Fruit fly (Drosophila melanogaster): Measurements from ENCODE around the gene CG10163.

Gene CG10163

dm6 chr3L:6268076-6268475, 9.5 kb upstream of the CG10163 start:
- TF ChIP-seq Jra (GFP tag; optimal IDR thresholded peaks at IDR 0.05) = no peak
- no peak for TF ChIP-seq GATAd (GFP tag; optimal IDR thresholded peaks at IDR 0.05)
- no peak for TF ChIP-seq Mio (GFP tag; optimal IDR thresholded peaks at IDR 0.05)
- TF ChIP-seq Abd-B (GFP tag; optimal IDR thresholded peaks at IDR 0.05) = no peak
- no peak for TF ChIP-seq Dfd (GFP tag; optimal IDR thresholded peaks at IDR 0.05)
- TF ChIP-seq pan (optimal IDR thresholded peaks at IDR 0.05) = no peak
- no peak for TF ChIP-seq Dif (GFP tag; optimal IDR thresholded peaks at IDR 0.05; ENCODE audit: partially characterized antibody)
- TF ChIP-seq sv (GFP tag; optimal IDR thresholded peaks at IDR 0.05) = no peak
- no peak for TF ChIP-seq CG9705 (GFP tag; optimal IDR thresholded peaks at IDR 0.05)
- no peak for TF ChIP-seq Rel (GFP tag; optimal IDR thresholded peaks at IDR 0.05)
- TF ChIP-seq Rel (tag; optimal IDR thresholded peaks at IDR 0.05) = no peak
- TF ChIP-seq HLH106 (tag; optimal IDR thresholded peaks at IDR 0.05) = no peak
- no peak for TF ChIP-seq h (GFP tag; optimal IDR thresholded peaks at IDR 0.05)
- no peak for TF ChIP-seq foxo (GFP tag; optimal IDR thresholded peaks at IDR 0.05)

- TF ChIP-seq jim (GFP tag; optimal IDR thresholded peaks at IDR 0.05) = no peak
- no peak for TF ChIP-seq Dif (GFP tag; optimal IDR thresholded peaks at IDR 0.05; ENCODE audit: partially characterized antibody)
- no peak for TF ChIP-seq CG32264 (GFP tag; optimal IDR thresholded peaks at IDR 0.05)
- no peak for TF ChIP-seq psq (GFP tag; optimal IDR thresholded peaks at IDR 0.05)
- TF ChIP-seq HLH106 (tag; optimal IDR thresholded peaks at IDR 0.05) = no peak
- TF ChIP-seq sage (GFP tag; optimal IDR thresholded peaks at IDR 0.05) = no peak
- no peak for TF ChIP-seq br (GFP tag; optimal IDR thresholded peaks at IDR 0.05)
- no peak for TF ChIP-seq sv (GFP tag; optimal IDR thresholded peaks at IDR 0.05)
- TF ChIP-seq ey (GFP tag; optimal IDR thresholded peaks at IDR 0.05) = no peak
- TF ChIP-seq OdsH (GFP tag; optimal IDR thresholded peaks at IDR 0.05) = no peak
- no peak for TF ChIP-seq Hr83 (GFP tag; optimal IDR thresholded peaks at IDR 0.05; ENCODE audit: poor library complexity, severe bottlenecking)
- TF ChIP-seq Dfd (GFP tag; optimal IDR thresholded peaks at IDR 0.05) = no peak
- TF ChIP-seq Mio (GFP tag; optimal IDR thresholded peaks at IDR 0.05) = no peak
- TF ChIP-seq rgr (GFP tag; optimal IDR thresholded peaks at IDR 0.05) = no peak
- TF ChIP-seq usp (GFP tag; optimal IDR thresholded peaks at IDR 0.05) = no peak
- TF ChIP-seq foxo (GFP tag; optimal IDR thresholded peaks at IDR 0.05) = no peak
- no peak for TF ChIP-seq h (GFP tag; optimal IDR thresholded peaks at IDR 0.05)
Observed at dm6 chr3L:6267509-6267908, 8.9 kb upstream of the CG10163 start.

- peak in 1 of 2 experiments; percentile 53 for TF ChIP-seq foxo (GFP tag; optimal IDR thresholded peaks at IDR 0.05)
- TF ChIP-seq HLH106 (tag; optimal IDR thresholded peaks at IDR 0.05) = peak; percentile 39
- TF ChIP-seq sv (GFP tag; optimal IDR thresholded peaks at IDR 0.05) = no peak
- no peak for TF ChIP-seq lola (GFP tag; optimal IDR thresholded peaks at IDR 0.05)
- peak; percentile 66 for TF ChIP-seq h (GFP tag; optimal IDR thresholded peaks at IDR 0.05)
- TF ChIP-seq Hnf4 (GFP tag; optimal IDR thresholded peaks at IDR 0.05) = peak; percentile 26
- TF ChIP-seq CG9705 (GFP tag; optimal IDR thresholded peaks at IDR 0.05) = no peak
- peak; percentile 48 for TF ChIP-seq rgr (GFP tag; optimal IDR thresholded peaks at IDR 0.05)
- peak; percentile 44 for TF ChIP-seq woc (GFP tag; optimal IDR thresholded peaks at IDR 0.05)
- peak; percentile 53 for TF ChIP-seq OdsH (GFP tag; optimal IDR thresholded peaks at IDR 0.05)
- TF ChIP-seq Dif (GFP tag; optimal IDR thresholded peaks at IDR 0.05; ENCODE audit: partially characterized antibody) = no peak
- TF ChIP-seq fru (GFP tag; optimal IDR thresholded peaks at IDR 0.05) = peak; percentile 41
- peak; percentile 17 for TF ChIP-seq Sp1 (GFP tag; optimal IDR thresholded peaks at IDR 0.05)
- TF ChIP-seq psq (GFP tag; optimal IDR thresholded peaks at IDR 0.05) = peak; percentile 24
- TF ChIP-seq CG32264 (GFP tag; optimal IDR thresholded peaks at IDR 0.05) = peak; percentile 9
- no peak for TF ChIP-seq pan (optimal IDR thresholded peaks at IDR 0.05)
- TF ChIP-seq dl (GFP tag; optimal IDR thresholded peaks at IDR 0.05; ENCODE audit: insufficient read depth in 1 of 2, partially characterized antibody in 2 of 2) = no peak
- peak; percentile 27 for TF ChIP-seq ey (GFP tag; optimal IDR thresholded peaks at IDR 0.05)
- TF ChIP-seq br (GFP tag; optimal IDR thresholded peaks at IDR 0.05) = peak; percentile 21
- TF ChIP-seq dsf (GFP tag; optimal IDR thresholded peaks at IDR 0.05; ENCODE audit: borderline replicate concordance) = no peak
Observed at dm6 chr3L:6266321-6266720, 7.8 kb upstream of the CG10163 start.

- no peak for TF ChIP-seq N (GFP tag; optimal IDR thresholded peaks at IDR 0.05)
- no peak for TF ChIP-seq Hr78 (GFP tag; optimal IDR thresholded peaks at IDR 0.05)
- no peak for TF ChIP-seq OdsH (GFP tag; optimal IDR thresholded peaks at IDR 0.05)
- TF ChIP-seq sv (GFP tag; optimal IDR thresholded peaks at IDR 0.05) = no peak
- TF ChIP-seq fru (GFP tag; optimal IDR thresholded peaks at IDR 0.05) = peak; percentile 28
- TF ChIP-seq Jra (GFP tag; optimal IDR thresholded peaks at IDR 0.05) = no peak
- peak; percentile 39 for TF ChIP-seq Hnf4 (GFP tag; optimal IDR thresholded peaks at IDR 0.05)
- TF ChIP-seq rgr (GFP tag; optimal IDR thresholded peaks at IDR 0.05) = peak; percentile 29
- TF ChIP-seq dmrt93B (GFP tag; optimal IDR thresholded peaks at IDR 0.05) = peak; percentile 6
- TF ChIP-seq br (GFP tag; optimal IDR thresholded peaks at IDR 0.05) = peak; percentile 25
- peak; percentile 27 for TF ChIP-seq brk (GFP tag; optimal IDR thresholded peaks at IDR 0.05)
- peak in 1 of 2 experiments; percentile 39 for TF ChIP-seq foxo (GFP tag; optimal IDR thresholded peaks at IDR 0.05)
- TF ChIP-seq h (GFP tag; optimal IDR thresholded peaks at IDR 0.05) = peak; percentile 27
- TF ChIP-seq Hr83 (GFP tag; optimal IDR thresholded peaks at IDR 0.05; ENCODE audit: poor library complexity, severe bottlenecking) = peak; percentile 68
- peak; percentile 38 for TF ChIP-seq HLH106 (tag; optimal IDR thresholded peaks at IDR 0.05)
- peak; percentile 5 for TF ChIP-seq ey (GFP tag; optimal IDR thresholded peaks at IDR 0.05)
- peak; percentile 74 for TF ChIP-seq Myc (optimal IDR thresholded peaks at IDR 0.05)
- no peak for TF ChIP-seq dsf (GFP tag; optimal IDR thresholded peaks at IDR 0.05; ENCODE audit: borderline replicate concordance)
- peak; percentile 61 for TF ChIP-seq tai (GFP tag; optimal IDR thresholded peaks at IDR 0.05)
Observed at dm6 chr3L:6263896-6264841, 5.6 kb upstream of the CG10163 start.
